Fruit fly (Drosophila melanogaster) whole organism, embryonic: ENCODE measurements around the gene Nin.

Experiments used
- Adf1 ChIP-seq: fragments of 200-800 bp; sonication (Bioruptor generic); IDR thresholded peaks from 2 replicates; pipeline ENCODE4 v1.3.6; 2022; ENCODE audit warnings: missing biosample characterization, missing genetic modification characterization
- B-H2 ChIP-seq: fragments of 200-800 bp; sonication (Bioruptor generic); optimal IDR thresholded peaks from 2 replicates; lab custom pipeline; 2018; ENCODE audit warnings: missing biosample characterization, mild to moderate bottlenecking, missing genetic modification characterization
- BEAF-32 ChIP-seq: fragments of 200-800 bp; sonication (Bioruptor generic); optimal IDR thresholded peaks from 3 replicates; lab custom pipeline; 2017; ENCODE audit warnings: missing biosample characterization, missing genetic modification characterization, mild to moderate bottlenecking, moderate library complexity, missing genetic modification reagents
- Blimp-1 ChIP-seq: fragments of 200-800 bp; sonication (Bioruptor generic); optimal IDR thresholded peaks from 3 replicates; lab custom pipeline; 2018; ENCODE audit warnings: missing biosample characterization, missing genetic modification characterization, mild to moderate bottlenecking, moderate library complexity, missing genetic modification reagents
- Bteb2 ChIP-seq: fragments of 200-800 bp; sonication (Bioruptor generic); optimal IDR thresholded peaks from 2 replicates; lab custom pipeline; 2016; ENCODE audit warnings: missing biosample characterization, missing genetic modification characterization
- CG1024 ChIP-seq: fragments of 200-800 bp; sonication (Bioruptor generic); IDR thresholded peaks from 2 replicates; pipeline ENCODE4 v1.3.6; 2022; ENCODE audit warnings: missing biosample characterization, missing genetic modification characterization
- CG10274 ChIP-seq: fragments of 200-800 bp; sonication (Bioruptor generic); optimal IDR thresholded peaks from 3 replicates; lab custom pipeline; 2017; ENCODE audit warnings: missing biosample characterization, mild to moderate bottlenecking, missing genetic modification characterization
- CG11085 ChIP-seq: fragments of 200-800 bp; sonication (Bioruptor generic); IDR thresholded peaks from 2 replicates; pipeline ENCODE4 v1.3.6; 2022; ENCODE audit warnings: missing biosample characterization, missing genetic modification characterization
- CG16863 ChIP-seq: fragments of 200-800 bp; sonication (Bioruptor generic); optimal IDR thresholded peaks from 3 replicates; lab custom pipeline; 2016; ENCODE audit warnings: missing biosample characterization, missing genetic modification characterization
- CG18599 ChIP-seq: fragments of 200-800 bp; sonication (Bioruptor generic); optimal IDR thresholded peaks from 3 replicates; lab custom pipeline; 2017; ENCODE audit warnings: missing biosample characterization, missing genetic modification characterization, mild to moderate bottlenecking, moderate library complexity, missing genetic modification reagents
- CG2199 ChIP-seq: fragments of 200-800 bp; sonication (Bioruptor generic); IDR thresholded peaks from 3 replicates; pipeline ENCODE4 v1.3.6; 2022; ENCODE audit warnings: missing biosample characterization, missing genetic modification characterization
- CG2678 ChIP-seq: fragments of 200-800 bp; sonication (Bioruptor generic); optimal IDR thresholded peaks from 3 replicates; lab custom pipeline; 2019; ENCODE audit warnings: missing biosample characterization, mild to moderate bottlenecking, missing genetic modification characterization, moderate library complexity
- CG2875 ChIP-seq: fragments of 200-800 bp; sonication (Bioruptor generic); optimal IDR thresholded peaks from 2 replicates; lab custom pipeline; 2017; ENCODE audit warnings: missing biosample characterization, mild to moderate bottlenecking, missing genetic modification characterization, missing genetic modification reagents
- CG30020 ChIP-seq: fragments of 200-800 bp; optimal IDR thresholded peaks from 2 replicates; lab custom pipeline; 2019; ENCODE audit warnings: missing biosample characterization, mild to moderate bottlenecking, missing genetic modification characterization, moderate library complexity
- CG32767 ChIP-seq: fragments of 200-800 bp; sonication (Bioruptor generic); IDR thresholded peaks from 2 replicates; pipeline ENCODE4 v1.3.6; 2022; ENCODE audit warnings: missing biosample characterization, missing genetic modification characterization
- CG32772 ChIP-seq: fragments of 200-800 bp; sonication (Bioruptor generic); IDR thresholded peaks from 2 replicates; pipeline ENCODE4 v1.3.6; 2022; ENCODE audit warnings: missing biosample characterization, missing genetic modification characterization
- CG3838 ChIP-seq: fragments of 200-800 bp; sonication (Bioruptor generic); optimal IDR thresholded peaks from 3 replicates; lab custom pipeline; 2016; ENCODE audit warnings: missing biosample characterization, missing genetic modification characterization
- CG43689 ChIP-seq: fragments of 200-800 bp; sonication (Bioruptor generic); IDR thresholded peaks from 2 replicates; pipeline ENCODE4 v1.3.6; 2022; ENCODE audit warnings: missing biosample characterization, missing genetic modification characterization
- CG5180 ChIP-seq: fragments of 200-800 bp; sonication (Bioruptor generic); optimal IDR thresholded peaks from 3 replicates; lab custom pipeline; 2017; ENCODE audit warnings: missing biosample characterization, missing genetic modification characterization, mild to moderate bottlenecking, moderate library complexity, missing genetic modification reagents
- CG6175 ChIP-seq: fragments of 200-800 bp; sonication (Bioruptor generic); IDR thresholded peaks from 3 replicates; pipeline ENCODE4 v1.3.6; 2022; ENCODE audit warnings: missing biosample characterization, missing genetic modification characterization
- CG6689 ChIP-seq: fragments of 200-800 bp; sonication (Bioruptor generic); IDR thresholded peaks from 2 replicates; pipeline ENCODE4 v1.3.6; 2022; ENCODE audit warnings: missing biosample characterization, missing genetic modification characterization
- CG7928 ChIP-seq: fragments of 200-800 bp; sonication (Bioruptor generic); optimal IDR thresholded peaks from 2 replicates; lab custom pipeline; 2017; ENCODE audit warnings: missing biosample characterization, mild to moderate bottlenecking, missing genetic modification characterization
- CG8388 ChIP-seq: fragments of 200-800 bp; sonication (Bioruptor generic); optimal IDR thresholded peaks from 2 replicates; lab custom pipeline; 2019; ENCODE audit warnings: missing biosample characterization, mild to moderate bottlenecking, missing genetic modification characterization, moderate library complexity
- CG8765 ChIP-seq: fragments of 200-800 bp; sonication (Bioruptor generic); IDR thresholded peaks from 2 replicates; pipeline ENCODE4 v1.3.6; 2022; ENCODE audit warnings: missing biosample characterization, missing genetic modification characterization
- Camta ChIP-seq: fragments of 200-800 bp; sonication (Bioruptor generic); optimal IDR thresholded peaks from 2 replicates; lab custom pipeline; 2016; ENCODE audit warnings: missing biosample characterization, missing genetic modification characterization
- Chrac-16 ChIP-seq: fragments of 200-800 bp; sonication (Bioruptor generic); optimal IDR thresholded peaks from 3 replicates; lab custom pipeline; 2016; ENCODE audit warnings: missing biosample characterization, missing genetic modification characterization
- Elba2 ChIP-seq: fragments of 200-800 bp; sonication (Bioruptor generic); optimal IDR thresholded peaks from 3 replicates; lab custom pipeline; 2016; ENCODE audit warnings: missing biosample characterization, missing genetic modification characterization
- Ets97D ChIP-seq: fragments of 200-800 bp; sonication (Bioruptor generic); optimal IDR thresholded peaks from 3 replicates; lab custom pipeline; 2016; ENCODE audit warnings: missing biosample characterization, missing genetic modification characterization
- Fer3 ChIP-seq: fragments of 200-800 bp; sonication (Bioruptor generic); optimal IDR thresholded peaks from 2 replicates; lab custom pipeline; 2018; ENCODE audit warnings: missing biosample characterization, mild to moderate bottlenecking, missing genetic modification characterization, moderate library complexity
- Hr78 ChIP-seq, 2 experiments: fragments of 200-800 bp in 1 of 2; fragments of >200 bp in 1 of 2; sonication (Bioruptor generic) in 1 of 2; optimal IDR thresholded peaks; 2 replicates each; lab custom pipeline; 2017 to 2019; ENCODE audit warnings: missing biosample characterization in 2 of 2, missing genetic modification characterization in 2 of 2, mild to moderate bottlenecking in 1 of 2, moderate library complexity in 1 of 2
- Mad ChIP-seq: fragments of 200-800 bp; sonication (Bioruptor generic); optimal IDR thresholded peaks from 2 replicates; lab custom pipeline; 2016; ENCODE audit warnings: missing biosample characterization, missing genetic modification characterization
- Meics ChIP-seq: fragments of 200-800 bp; sonication (Bioruptor generic); optimal IDR thresholded peaks from 2 replicates; lab custom pipeline; 2017; ENCODE audit warnings: missing biosample characterization, mild to moderate bottlenecking, missing genetic modification characterization
- NC2α ChIP-seq: fragments of 200-800 bp; sonication (Bioruptor generic); optimal IDR thresholded peaks from 2 replicates; lab custom pipeline; 2016; ENCODE audit warnings: missing biosample characterization, missing genetic modification characterization
- NK7.1 ChIP-seq: fragments of 200-800 bp; sonication (Bioruptor generic); optimal IDR thresholded peaks from 3 replicates; lab custom pipeline; 2016; ENCODE audit warnings: missing biosample characterization, missing genetic modification characterization
- abd-A ChIP-seq: fragments of 200-800 bp; sonication (Bioruptor generic); optimal IDR thresholded peaks from 3 replicates; lab custom pipeline; 2019; ENCODE audit warnings: missing biosample characterization, mild to moderate bottlenecking, missing genetic modification characterization, moderate library complexity
- ap ChIP-seq: fragments of 200-800 bp; sonication (Bioruptor generic); IDR thresholded peaks from 2 replicates; pipeline ENCODE4 v1.3.6; 2022; ENCODE audit warnings: missing biosample characterization, missing genetic modification characterization
- bbx ChIP-seq: fragments of 200-800 bp; sonication (Bioruptor generic); IDR thresholded peaks from 2 replicates; pipeline ENCODE4 v1.3.6; 2022; ENCODE audit warnings: missing biosample characterization, missing genetic modification characterization; ENCODE audit not compliant: partially characterized antibody
- br ChIP-seq: fragments of >200 bp; optimal IDR thresholded peaks from 2 replicates; lab custom pipeline; 2017
- dmrt11E ChIP-seq: fragments of 200-800 bp; sonication (Bioruptor generic); optimal IDR thresholded peaks from 3 replicates; lab custom pipeline; 2018; ENCODE audit warnings: missing biosample characterization, mild to moderate bottlenecking, missing genetic modification characterization, moderate library complexity
- dysf ChIP-seq: fragments of 200-800 bp; sonication (Bioruptor generic); IDR thresholded peaks from 3 replicates; pipeline ENCODE4 v1.3.6; 2022; ENCODE audit warnings: missing biosample characterization, missing genetic modification characterization
- exex ChIP-seq: fragments of 200-800 bp; sonication (Bioruptor generic); optimal IDR thresholded peaks from 4 replicates; lab custom pipeline; 2018; ENCODE audit warnings: missing biosample characterization, mild to moderate bottlenecking, missing genetic modification characterization, moderate library complexity
- fd64A ChIP-seq: fragments of 200-800 bp; sonication (Bioruptor generic); optimal IDR thresholded peaks from 3 replicates; lab custom pipeline; 2018; ENCODE audit warnings: missing biosample characterization, mild to moderate bottlenecking, missing genetic modification characterization
- ftz-f1 ChIP-seq: fragments of 200-800 bp; sonication (Bioruptor generic); optimal IDR thresholded peaks from 2 replicates; lab custom pipeline; 2016; ENCODE audit warnings: missing biosample characterization, missing genetic modification characterization
- gfzf ChIP-seq: fragments of 200-800 bp; sonication (Bioruptor generic); optimal IDR thresholded peaks from 2 replicates; lab custom pipeline; 2016; ENCODE audit warnings: missing biosample characterization, mild to moderate bottlenecking, missing genetic modification characterization, moderate library complexity
- kni ChIP-seq: fragments of 200-800 bp; sonication (Bioruptor generic); optimal IDR thresholded peaks from 3 replicates; lab custom pipeline; 2017; ENCODE audit warnings: mild to moderate bottlenecking, missing biosample characterization, missing genetic modification reagents, missing genetic modification characterization
- lbe ChIP-seq: fragments of 200-800 bp; sonication (Bioruptor generic); optimal IDR thresholded peaks from 2 replicates; lab custom pipeline; 2016; ENCODE audit warnings: missing biosample characterization, mild to moderate bottlenecking, missing genetic modification characterization
- mld ChIP-seq: fragments of 200-800 bp; sonication (Bioruptor generic); IDR thresholded peaks from 3 replicates; pipeline ENCODE4 v1.3.6; 2022; ENCODE audit warnings: missing biosample characterization, missing genetic modification characterization; ENCODE audit not compliant: partially characterized antibody
- pfk ChIP-seq: fragments of 200-800 bp; sonication (Bioruptor generic); optimal IDR thresholded peaks from 2 replicates; lab custom pipeline; 2018; ENCODE audit warnings: missing biosample characterization, mild to moderate bottlenecking, missing genetic modification characterization, moderate library complexity
- rib ChIP-seq: fragments of 200-800 bp; sonication (Bioruptor generic); IDR thresholded peaks from 2 replicates; pipeline ENCODE4 v1.3.6; 2022; ENCODE audit warnings: missing biosample characterization, missing genetic modification characterization
- z ChIP-seq: fragments of 200-800 bp; sonication (Bioruptor generic); IDR thresholded peaks from 3 replicates; pipeline ENCODE4 v1.3.6; 2022; ENCODE audit warnings: missing biosample characterization, missing genetic modification characterization

Gene Nin

dm6 chr2L:5305240-5305875 lies 27.0 kb upstream of the Nin start (continued):
- TF ChIP-seq CG5180 (GFP tag; lab: Kevin White, UChicago) (peak; percentile 100), CG6689 (0 out of 2 replicates have a peak, but pooled peaks have one; percentile 6), CG2199 (GFP tag; lab: Robert Waterston, UW) (peak; percentile 35; the same call in 1 of the 3 replicates), CG3838 (GFP tag; lab: Kevin White, UChicago) (no peak), CG10274 (GFP tag; lab: Kevin White, UChicago) (no peak), br (lab: Kevin White, UChicago) (no peak), abd-A (tag; lab: Kevin White, UChicago) (no peak), CG43689 (GFP tag; lab: Robert Waterston, UW) (no peak), CG11085 (GFP tag; lab: Robert Waterston, UW) (no peak), lbe (peak; percentile 69), ftz-f1 (GFP tag; lab: Kevin White, UChicago) (no peak), bbx (GFP tag; lab: Robert Waterston, UW) (peak; percentile 46; the same call in 1 of the 2 replicates), rib (GFP tag; lab: Robert Waterston, UW) (no peak), kni (GFP tag; lab: Kevin White, UChicago) (peak; percentile 98), CG32767 (GFP tag; lab: Robert Waterston, UW) (no peak), CG32772 (GFP tag; lab: Robert Waterston, UW) (no peak), NC2α (GFP tag; lab: Kevin White, UChicago) (no peak), Ets97D (GFP tag; lab: Kevin White, UChicago) (no peak), CG7928 (GFP tag; lab: Kevin White, UChicago) (no peak), mld (GFP tag; lab: Robert Waterston, UW) (no peak), gfzf (no peak), Blimp-1 (GFP tag; lab: Kevin White, UChicago) (peak; percentile 89), Adf1 (GFP tag; lab: Robert Waterston, UW) (peak; percentile 9; the same call in 1 of the 2 replicates), B-H2 (GFP tag; lab: Kevin White, UChicago) (no peak), Camta (GFP tag; lab: Kevin White, UChicago) (no peak), CG30020 (no peak), dysf (GFP tag; lab: Robert Waterston, UW) (no peak), CG8388 (GFP tag; lab: Kevin White, UChicago) (no peak), NK7.1 (no peak), Chrac-16 (GFP tag; lab: Kevin White, UChicago) (no peak), CG8765 (GFP tag; lab: Robert Waterston, UW) (no peak), CG16863 (GFP tag; lab: Kevin White, UChicago) (no peak), CG2875 (GFP tag; lab: Kevin White, UChicago) (peak; percentile 1), CG1024 (peak; percentile 20; the same call in 1 of the 2 replicates), ap (GFP tag; lab: Robert Waterston, UW) (no peak), z (GFP tag; lab: Robert Waterston, UW) (peak; percentile 59; the same call in 1 of the 3 replicates), Elba2 (no peak), Hr78 (GFP tag; optimal IDR thresholded peaks at IDR 0.05; lab: Kevin White, UChicago) (peak in 1 of 2 experiments; percentile 65), Meics (GFP tag; lab: Kevin White, UChicago) (no peak), CG18599 (peak; percentile 11), BEAF-32 (no peak), CG6175 (0 out of 3 replicates have a peak, but pooled peaks have one; percentile 33), pfk (GFP tag; lab: Kevin White, UChicago) (no peak), Fer3 (tag; lab: Kevin White, UChicago) (no peak), dmrt11E (tag; lab: Kevin White, UChicago) (no peak), Bteb2 (no peak), exex (tag; lab: Kevin White, UChicago) (peak; percentile 18), CG2678 (tag; lab: Kevin White, UChicago) (no peak), fd64A (GFP tag; lab: Kevin White, UChicago) (no peak), Mad (GFP tag; lab: Kevin White, UChicago) (no peak)
